Worm (Caenorhabditis elegans): ENCODE results near the gene fbxb-5.

- no peak for TF ChIP-seq flt-1 (GFP tag; IDR thresholded peaks at IDR 0.05)
- TF ChIP-seq ztf-29 (GFP tag; IDR thresholded peaks at IDR 0.05), result no peak
- TF ChIP-seq klf-2 (GFP tag; conservative IDR thresholded peaks at IDR 0.05), result no peak
- no peak for TF ChIP-seq tab-1 (GFP tag; IDR thresholded peaks at IDR 0.05)
- TF ChIP-seq cog-1 (tag; optimal IDR thresholded peaks at IDR 0.05), result no peak
Measured at ce11 chrII:1750413-1750812, 28.1 kb upstream of the fbxb-5 start, which contains the start of the genes F36H5.13 and F36H5.8.
